Worm (Caenorhabditis elegans): ENCODE measurements around the gene B0252.3.
A peak's percentile ranks its signal among the peaks of the same experiment; 100 is the strongest.

Gene B0252.3

ce11 chrII:6943299-6944051, 35.9 kb upstream of the B0252.3 start (continued):
- TF ChIP-seq ceh-62 (tag; optimal IDR thresholded peaks at IDR 0.05) (no peak), ztf-11 (tag; optimal IDR thresholded peaks at IDR 0.05) (no peak), daf-8 (GFP tag; IDR thresholded peaks at IDR 0.05) (no peak), php-3 (GFP tag; IDR thresholded peaks at IDR 0.05) (no peak), Y5F2A.4 (GFP tag; optimal IDR thresholded peaks at IDR 0.05) (no peak), dpl-1 (GFP tag; optimal IDR thresholded peaks at IDR 0.05) (peak; percentile 7), lin-29 (GFP tag; IDR thresholded peaks at IDR 0.05) (no peak), attf-4 (tag; optimal IDR thresholded peaks at IDR 0.05) (no peak), lir-3 (tag; optimal IDR thresholded peaks at IDR 0.05) (no peak), lsy-2 (tag; optimal IDR thresholded peaks at IDR 0.05) (no peak), nhr-77 (tag; optimal IDR thresholded peaks at IDR 0.05) (peak; percentile 43), madf-9 (GFP tag; conservative IDR thresholded peaks at IDR 0.05) (no peak), F49E8.2 (tag; optimal IDR thresholded peaks at IDR 0.05; ENCODE audit: borderline replicate concordance) (no peak), nhr-42 (GFP tag; IDR thresholded peaks at IDR 0.05) (no peak), daf-16 (GFP tag; optimal IDR thresholded peaks at IDR 0.05) (no peak), daf-16 (tag; optimal IDR thresholded peaks at IDR 0.05) (peak; percentile 73), mep-1 (tag; optimal IDR thresholded peaks at IDR 0.05) (peak; percentile 30), set-16 (GFP tag; IDR thresholded peaks at IDR 0.05) (peak; percentile 97), mdt-29 (GFP tag; IDR thresholded peaks at IDR 0.05) (no peak), nhr-25 (tag; optimal IDR thresholded peaks at IDR 0.05; ENCODE audit: borderline replicate concordance, insufficient read depth) (no peak), nhr-6 (tag; optimal IDR thresholded peaks at IDR 0.05) (no peak), D1046.2 (GFP tag; IDR thresholded peaks at IDR 0.05) (no peak), F37D6.2 (tag; optimal IDR thresholded peaks at IDR 0.05) (peak; percentile 51), spr-1 (tag; optimal IDR thresholded peaks at IDR 0.05) (peak; percentile 16), egl-43 (GFP tag; IDR thresholded peaks at IDR 0.05) (peak; percentile 78), lin-15B (tag; optimal IDR thresholded peaks at IDR 0.05) (no peak), rbr-2 (tag; optimal IDR thresholded peaks at IDR 0.05) (peak; percentile 61), hmg-1.1 (GFP tag; IDR thresholded peaks at IDR 0.05) (peak; percentile 75), ceh-20 (GFP tag; IDR thresholded peaks at IDR 0.05) (no peak), duxl-1 (tag; optimal IDR thresholded peaks at IDR 0.05; ENCODE audit: poor library complexity) (no peak), arid-1 (GFP tag; conservative IDR thresholded peaks at IDR 0.05) (no peak), nhr-76 (tag; optimal IDR thresholded peaks at IDR 0.05) (no peak), nhr-102 (tag; optimal IDR thresholded peaks at IDR 0.05) (no peak), egl-27 (tag; optimal IDR thresholded peaks at IDR 0.05) (no peak), jun-1 (tag; optimal IDR thresholded peaks at IDR 0.05) (no peak), nhr-237 (tag; optimal IDR thresholded peaks at IDR 0.05) (no peak), hlh-30 (tag; optimal IDR thresholded peaks at IDR 0.05; ENCODE audit: insufficient read depth) (no peak), lim-7 (GFP tag; IDR thresholded peaks at IDR 0.05) (no peak), ztf-7 (tag; optimal IDR thresholded peaks at IDR 0.05) (no peak), unc-130 (GFP tag; optimal IDR thresholded peaks at IDR 0.05) (no peak), nhr-10 (tag; optimal IDR thresholded peaks at IDR 0.05) (no peak), mxl-2 (GFP tag; conservative IDR thresholded peaks at IDR 0.05) (no peak), Y75B8A.6 (GFP tag; IDR thresholded peaks at IDR 0.05) (no peak), ama-1 (optimal IDR thresholded peaks at IDR 0.05) (no peak), T20F7.1 (GFP tag; optimal IDR thresholded peaks at IDR 0.05) (peak; percentile 28), lin-1 (GFP tag; IDR thresholded peaks at IDR 0.05) (no peak), zip-2 (tag; optimal IDR thresholded peaks at IDR 0.05) (no peak), spr-3 (GFP tag; optimal IDR thresholded peaks at IDR 0.05) (no peak), dmd-6 (GFP tag; IDR thresholded peaks at IDR 0.05) (peak; percentile 29), tra-1 (GFP tag; IDR thresholded peaks at IDR 0.05) (no peak), mxl-3 (GFP tag; optimal IDR thresholded peaks at IDR 0.05) (no peak)
